Worm (Caenorhabditis elegans) whole organism, late embryonic: ENCODE results near the gene cpg-20.

Experiments
- ceh-2 ChIP-seq: sonication (generic microtip); optimal IDR thresholded peaks from 2 replicates; lab custom pipeline; 2016; ENCODE audit warnings: missing genotype, missing genetic modification characterization, missing compliant biosample characterization
- ceh-31 ChIP-seq: sonication (generic microtip); optimal IDR thresholded peaks from 2 replicates; lab custom pipeline; 2016; ENCODE audit warnings: missing genetic modification characterization, missing compliant biosample characterization
- hlh-8 ChIP-seq: sonication (generic microtip); optimal IDR thresholded peaks from 2 replicates; lab custom pipeline; 2016; ENCODE audit warnings: missing genotype, missing genetic modification characterization, missing compliant biosample characterization

Gene cpg-20

DNA sequence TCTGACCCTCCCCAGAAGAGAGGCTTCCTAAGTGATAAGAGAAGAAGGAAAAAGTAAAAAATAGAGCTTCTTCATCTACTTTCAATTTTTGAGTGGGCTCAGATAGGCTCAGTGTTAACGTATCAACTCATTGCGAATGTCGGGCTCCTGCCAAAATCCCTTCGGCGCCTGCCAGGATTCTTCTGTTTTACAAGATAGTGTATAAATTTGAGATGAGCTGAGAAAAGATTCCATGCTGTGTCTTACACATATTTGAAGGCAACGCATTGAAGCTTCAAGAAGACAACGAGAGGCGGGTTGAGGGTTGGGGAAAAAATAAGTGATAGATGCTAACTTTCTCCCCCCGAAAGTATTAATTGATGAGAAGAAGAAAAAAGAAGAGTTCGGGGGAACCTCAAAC, 43.6 kb downstream of the cpg-20 start:
- TF ChIP-seq ceh-2 (tag; lab: Kevin White, UChicago) = no peak
- no peak for TF ChIP-seq hlh-8
- TF ChIP-seq ceh-31 = no peak
